Worm (Caenorhabditis elegans) whole organism, L2 larva: ENCODE results near the gene Y46G5A.28.

Experiments
- ceh-82 ChIP-seq: fragments of 150-350 bp; optimal IDR thresholded peaks from 2 replicates; lab custom pipeline; 2014; ENCODE audit warnings: missing biosample characterization, missing genetic modification characterization
- skn-1 ChIP-seq: sonication (generic microtip); optimal IDR thresholded peaks from 2 replicates; lab custom pipeline; 2017; ENCODE audit warnings: missing biosample characterization, missing genetic modification characterization
- sma-3 ChIP-seq: sonication (generic microtip); optimal IDR thresholded peaks from 2 replicates; lab custom pipeline; 2016; ENCODE audit warnings: missing genetic modification reagents, missing genetic modification characterization, missing compliant biosample characterization
- ztf-1 ChIP-seq: fragments of 200-800 bp; sonication (Bioruptor generic); conservative IDR thresholded peaks from 2 replicates; pipeline ENCODE4 v1.3.6; 2022; ENCODE audit warnings: missing genetic modification characterization, missing compliant biosample characterization

- TF ChIP-seq sma-3 (GFP tag; lab: Kevin White, UChicago) (no peak), ztf-1 (GFP tag; lab: Robert Waterston, UW) (no peak), ceh-82 (no peak), skn-1 (no peak)
Observed at ce11 chrII:12808746-12809145, 41.5 kb upstream of the Y46G5A.28 start.
